Fruit fly (Drosophila melanogaster) whole organism, embryonic: ENCODE data around the gene CG33947.

Source experiments
- CG12744 ChIP-seq: fragments of 200-800 bp; sonication (Bioruptor generic); optimal IDR thresholded peaks from 2 replicates; lab custom pipeline; 2016; ENCODE audit warnings: missing biosample characterization, missing genetic modification characterization
- CG30020 ChIP-seq: fragments of 200-800 bp; optimal IDR thresholded peaks from 2 replicates; lab custom pipeline; 2019; ENCODE audit warnings: missing biosample characterization, mild to moderate bottlenecking, missing genetic modification characterization, moderate library complexity
- CG6272 ChIP-seq: fragments of 200-800 bp; sonication (Bioruptor generic); IDR thresholded peaks from 2 replicates; pipeline ENCODE4 v1.3.6; 2022; ENCODE audit warnings: missing biosample characterization, missing genetic modification characterization
- CG7372 ChIP-seq: fragments of 200-800 bp; sonication (Bioruptor generic); IDR thresholded peaks from 2 replicates; pipeline ENCODE4 v1.3.6; 2022; ENCODE audit warnings: missing biosample characterization, missing genetic modification characterization
- CrebB ChIP-seq: fragments of 200-800 bp; sonication (Bioruptor generic); optimal IDR thresholded peaks from 3 replicates; lab custom pipeline; 2018; ENCODE audit warnings: missing biosample characterization, mild to moderate bottlenecking, missing genetic modification characterization
- Lim3 ChIP-seq: fragments of 200-800 bp; sonication (Bioruptor generic); IDR thresholded peaks from 2 replicates; pipeline ENCODE4 v1.3.6; 2022; ENCODE audit warnings: missing biosample characterization, missing genetic modification characterization
- ara ChIP-seq: fragments of 200-800 bp; sonication (Bioruptor generic); IDR thresholded peaks from 2 replicates; pipeline ENCODE4 v1.3.6; 2022; ENCODE audit warnings: missing biosample characterization, missing genetic modification characterization
- dm ChIP-seq: fragments of 200-800 bp; sonication (Bioruptor generic); optimal IDR thresholded peaks from 3 replicates; lab custom pipeline; 2016; ENCODE audit warnings: missing biosample characterization, missing genetic modification characterization
- luna ChIP-seq: fragments of 200-800 bp; sonication (Bioruptor generic); optimal IDR thresholded peaks from 2 replicates; lab custom pipeline; 2016; ENCODE audit warnings: missing biosample characterization, missing genetic modification characterization
- repo ChIP-seq: fragments of 200-800 bp; sonication (Bioruptor generic); optimal IDR thresholded peaks from 2 replicates; lab custom pipeline; 2016; ENCODE audit warnings: missing biosample characterization, missing genetic modification characterization

dm6 chr3L:11071057-11071456 lies 25.2 kb upstream of the CG33947 start:
- TF ChIP-seq Lim3 (GFP tag; lab: Robert Waterston, UW) (no peak), dm (GFP tag; lab: Kevin White, UChicago) (no peak), CG7372 (GFP tag; lab: Robert Waterston, UW) (no peak), luna (GFP tag; lab: Kevin White, UChicago) (no peak), CG30020 (tag; lab: Kevin White, UChicago) (no peak), CrebB (tag; lab: Kevin White, UChicago) (no peak), repo (GFP tag; lab: Kevin White, UChicago) (no peak), ara (GFP tag; lab: Robert Waterston, UW) (no peak), CG12744 (GFP tag; lab: Kevin White, UChicago) (no peak), CG6272 (no peak)
